Worm (Caenorhabditis elegans) whole organism, L2 larva: ENCODE data around the gene T19D12.2.

ENCODE experiments used
- C34F6.9 ChIP-seq: fragments of 150-350 bp; optimal IDR thresholded peaks from 2 replicates; lab custom pipeline; 2014; ENCODE audit warnings: missing biosample characterization, missing genetic modification characterization
- F13H6.1 ChIP-seq: sonication (generic microtip); optimal IDR thresholded peaks from 2 replicates; lab custom pipeline; 2016; ENCODE audit warnings: missing genetic modification characterization, missing compliant biosample characterization
- Y55F3AM.14 ChIP-seq: fragments of 200-800 bp; sonication (Bioruptor generic); optimal IDR thresholded peaks from 2 replicates; lab custom pipeline; 2018; ENCODE audit warnings: mild to moderate bottlenecking, missing genetic modification characterization, missing compliant biosample characterization
- aly-2 ChIP-seq: fragments of 150-350 bp; optimal IDR thresholded peaks from 2 replicates; lab custom pipeline; 2014; ENCODE audit warnings: missing biosample characterization, missing genetic modification characterization
- blmp-1 ChIP-seq: sonication (generic microtip); optimal IDR thresholded peaks from 2 replicates; lab custom pipeline; 2017; ENCODE audit warnings: missing genetic modification characterization, mild to moderate bottlenecking, missing compliant biosample characterization, antibody characterized with exemption, moderate library complexity; ENCODE audit not compliant: insufficient read depth
- ceh-82 ChIP-seq: fragments of 150-350 bp; optimal IDR thresholded peaks from 2 replicates; lab custom pipeline; 2014; ENCODE audit warnings: missing biosample characterization, missing genetic modification characterization
- crh-2 ChIP-seq: sonication (generic microtip); optimal IDR thresholded peaks from 2 replicates; lab custom pipeline; 2017; ENCODE audit warnings: missing biosample characterization, missing genetic modification characterization
- dmd-4 ChIP-seq: sonication (generic microtip); optimal IDR thresholded peaks from 2 replicates; lab custom pipeline; 2017; ENCODE audit warnings: missing biosample characterization, missing genetic modification characterization
- elt-1 ChIP-seq: fragments of 150-350 bp; optimal IDR thresholded peaks from 2 replicates; lab custom pipeline; 2014; ENCODE audit warnings: missing biosample characterization, missing genetic modification characterization
- elt-3 ChIP-seq: sonication (generic microtip); optimal IDR thresholded peaks from 2 replicates; lab custom pipeline; 2017; ENCODE audit warnings: missing biosample characterization, missing genetic modification characterization
- fos-1 ChIP-seq: fragments of 150-350 bp; optimal IDR thresholded peaks from 2 replicates; lab custom pipeline; 2014; ENCODE audit warnings: missing biosample characterization, missing genetic modification characterization
- gmeb-1 ChIP-seq: fragments of 150-350 bp; optimal IDR thresholded peaks from 2 replicates; lab custom pipeline; 2014; ENCODE audit warnings: missing biosample characterization, missing genetic modification characterization
- lin-13 ChIP-seq: fragments of 150-350 bp; optimal IDR thresholded peaks from 2 replicates; lab custom pipeline; 2014; ENCODE audit warnings: missing biosample characterization, missing genetic modification reagents, missing genetic modification characterization
- lin-39 ChIP-seq: fragments of 150-350 bp; optimal IDR thresholded peaks from 2 replicates; lab custom pipeline; 2014; ENCODE audit warnings: missing biosample characterization, missing genetic modification reagents, missing genetic modification characterization
- lsy-2 ChIP-seq, 2 experiments: fragments of 150-350 bp in 1 of 2; sonication (generic microtip) in 1 of 2; optimal IDR thresholded peaks; 2 replicates each; lab custom pipeline; 2014 to 2017; ENCODE audit warnings: missing biosample characterization in 2 of 2, missing genetic modification characterization in 2 of 2
- mab-5 ChIP-seq: fragments of 150-350 bp; optimal IDR thresholded peaks from 2 replicates; lab custom pipeline; 2014; ENCODE audit warnings: missing biosample characterization, missing genetic modification characterization
- mdl-1 ChIP-seq, 2 experiments: fragments of 150-350 bp in 1 of 2; sonication (generic microtip) in 1 of 2; optimal IDR thresholded peaks; 2 replicates each; lab custom pipeline; 2017; ENCODE audit warnings: missing biosample characterization in 2 of 2, missing genetic modification characterization in 2 of 2
- nhr-129 ChIP-seq: fragments of 150-350 bp; optimal IDR thresholded peaks from 2 replicates; lab custom pipeline; 2014; ENCODE audit warnings: missing biosample characterization, missing genetic modification characterization
- nhr-21 ChIP-seq: fragments of 150-350 bp; optimal IDR thresholded peaks from 2 replicates; lab custom pipeline; 2014; ENCODE audit warnings: missing biosample characterization, missing genetic modification characterization
- nhr-237 ChIP-seq: fragments of 150-350 bp; optimal IDR thresholded peaks from 2 replicates; lab custom pipeline; 2014; ENCODE audit warnings: missing biosample characterization, missing genetic modification characterization
- nhr-6 ChIP-seq: fragments of 150-350 bp; optimal IDR thresholded peaks from 2 replicates; lab custom pipeline; 2014; ENCODE audit warnings: missing biosample characterization, missing genetic modification characterization
- peb-1 ChIP-seq: fragments of 150-350 bp; optimal IDR thresholded peaks from 2 replicates; lab custom pipeline; 2014; ENCODE audit warnings: missing biosample characterization, missing genetic modification characterization
- sem-4 ChIP-seq: fragments of 150-350 bp; optimal IDR thresholded peaks from 2 replicates; lab custom pipeline; 2014; ENCODE audit warnings: missing biosample characterization, missing genetic modification reagents, missing genetic modification characterization
- skn-1 ChIP-seq: sonication (generic microtip); optimal IDR thresholded peaks from 2 replicates; lab custom pipeline; 2017; ENCODE audit warnings: missing biosample characterization, missing genetic modification characterization
- sma-9 ChIP-seq, 2 experiments: fragments of 150-350 bp in 1 of 2; sonication (generic microtip) in 1 of 2; optimal IDR thresholded peaks; 2 replicates each; lab custom pipeline; 2014 to 2016; ENCODE audit warnings: missing genetic modification characterization in 2 of 2, mild to moderate bottlenecking in 1 of 2, missing biosample characterization in 1 of 2, missing compliant biosample characterization in 1 of 2, missing genetic modification reagents in 1 of 2, moderate library complexity in 1 of 2
- unc-55 ChIP-seq: fragments of 150-350 bp; sonication (generic microtip); optimal IDR thresholded peaks from 3 replicates; lab custom pipeline; 2014; ENCODE audit warnings: missing biosample characterization, missing genetic modification reagents, missing genetic modification characterization
- unc-62 ChIP-seq: fragments of 150-350 bp; optimal IDR thresholded peaks from 2 replicates; lab custom pipeline; 2014; ENCODE audit warnings: missing biosample characterization, missing genetic modification reagents, missing genetic modification characterization
- zag-1 ChIP-seq: fragments of 150-350 bp; optimal IDR thresholded peaks from 2 replicates; lab custom pipeline; 2014; ENCODE audit warnings: missing biosample characterization, missing genetic modification characterization
- ztf-1 ChIP-seq: fragments of 200-800 bp; sonication (Bioruptor generic); conservative IDR thresholded peaks from 2 replicates; pipeline ENCODE4 v1.3.6; 2022; ENCODE audit warnings: missing genetic modification characterization, missing compliant biosample characterization
- ztf-11 ChIP-seq: sonication (generic microtip); optimal IDR thresholded peaks from 2 replicates; lab custom pipeline; 2017; ENCODE audit warnings: missing biosample characterization, missing genetic modification characterization

T19D12.2 gene

ce11 chrII:6695388-6695787, 34.3 kb downstream of the T19D12.2 start, which contains the start of gene C18H9.5:
TSS of gene C18H9.5 (minus strand) at chrII:6695566.
- peak; percentile 52 for TF ChIP-seq sma-9 (GFP tag; optimal IDR thresholded peaks at IDR 0.05; lab: Kevin White, UChicago)
- no peak for TF ChIP-seq sma-9 (tag; optimal IDR thresholded peaks at IDR 0.05; lab: Kevin White, UChicago)
- no peak for TF ChIP-seq ztf-11

ce11 chrII:6698784-6699183, 37.6 kb downstream of the T19D12.2 start, which contains the start of gene C18H9.1:
TSS of gene C18H9.1 (plus strand) at chrII:6699084.
- TF ChIP-seq ztf-11 (no peak), aly-2 (no peak), dmd-4 (tag; lab: Kevin White, UChicago) (no peak), mdl-1 (tag; optimal IDR thresholded peaks at IDR 0.05; lab: Kevin White, UChicago) (no peak)

DNA sequence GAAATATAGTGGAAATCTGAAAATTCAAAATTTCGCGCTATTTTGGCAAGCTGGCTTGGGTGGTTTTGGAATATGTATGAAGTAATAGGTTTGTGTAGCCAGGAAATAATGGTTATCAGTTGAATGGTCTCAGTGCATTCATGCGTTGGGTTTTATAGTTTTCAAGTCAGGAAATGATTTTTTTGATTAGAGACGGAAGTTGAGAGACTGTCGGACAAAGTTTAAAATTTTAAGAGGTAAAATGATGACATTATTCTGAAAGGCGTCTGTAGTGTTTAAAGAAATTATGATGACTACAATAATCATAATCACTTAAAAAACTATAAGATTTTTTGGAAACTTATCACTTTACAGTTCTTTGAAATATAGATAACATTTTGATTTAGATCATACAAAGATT, 40.4 kb downstream of the T19D12.2 start, which contains the start of gene C18H9.6:
Gene C18H9.6, minus strand, starts transcription at position 129 of the 400 bp plus-strand sequence.
- TF ChIP-seq skn-1 (tag; lab: Kevin White, UChicago) (peak; percentile 4), sma-9 (GFP tag; optimal IDR thresholded peaks at IDR 0.05; lab: Kevin White, UChicago) (peak; percentile 69), sma-9 (tag; optimal IDR thresholded peaks at IDR 0.05; lab: Kevin White, UChicago) (no peak), ztf-1 (GFP tag; lab: Robert Waterston, UW) (no peak), nhr-6 (tag; lab: Kevin White, UChicago) (no peak), fos-1 (peak; percentile 85), blmp-1 (tag; lab: Kevin White, UChicago) (no peak), crh-2 (tag; lab: Kevin White, UChicago) (peak; percentile 14)

DNA sequence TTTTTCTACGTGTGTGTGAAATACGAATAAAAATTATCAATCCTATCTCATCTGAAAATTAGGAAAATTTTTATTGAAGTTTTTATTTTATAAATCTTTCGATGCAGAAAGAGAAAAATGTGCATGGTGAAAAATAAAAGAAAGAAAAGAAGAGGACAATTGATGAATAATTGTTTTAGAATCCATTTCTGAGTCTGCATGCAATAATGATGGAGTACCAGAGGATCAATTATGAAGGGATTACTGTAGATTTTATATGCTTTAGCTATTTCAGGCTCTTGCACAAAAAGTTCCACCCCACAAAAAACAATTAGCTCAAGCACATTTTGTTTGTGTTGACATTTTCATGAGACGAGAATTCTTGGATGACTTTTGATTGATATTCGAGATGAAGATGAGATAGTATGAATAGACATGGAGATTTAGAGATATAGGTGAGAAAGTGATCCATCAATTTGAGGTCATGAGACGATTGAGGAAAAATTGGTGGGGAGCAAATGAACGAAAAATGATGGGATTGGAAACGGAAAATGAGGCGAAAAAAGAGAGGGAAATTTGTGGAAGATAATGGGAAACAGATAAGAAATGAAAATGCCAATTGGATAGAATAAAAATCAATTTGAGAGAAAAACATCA, 44.6 kb downstream of the T19D12.2 start, which contains the start of gene rpy-1:
Gene rpy-1, minus strand, starts transcription at position 51 of the 636 bp plus-strand sequence.
- TF ChIP-seq lsy-2 (tag; optimal IDR thresholded peaks at IDR 0.05; lab: Kevin White, UChicago): peak in 1 of 2 experiments; percentile 42
- TF ChIP-seq gmeb-1: no peak
- peak; percentile 59 for TF ChIP-seq mab-5 (tag; lab: Kevin White, UChicago)
- no peak for TF ChIP-seq elt-1 (tag; lab: Kevin White, UChicago)
- peak; percentile 79 for TF ChIP-seq unc-55
- peak; percentile 36 for TF ChIP-seq C34F6.9 (tag; lab: Kevin White, UChicago)
- peak; percentile 66 for TF ChIP-seq nhr-129 (tag; lab: Kevin White, UChicago)
- peak; percentile 42 for TF ChIP-seq F13H6.1 (tag; lab: Kevin White, UChicago)

ce11 chrII:6706552-6707091, 45.5 kb downstream of the T19D12.2 start:
- TF ChIP-seq elt-3 (tag; lab: Kevin White, UChicago) (no peak), aly-2 (no peak), nhr-237 (tag; lab: Kevin White, UChicago) (no peak), zag-1 (tag; lab: Kevin White, UChicago) (no peak)

DNA sequence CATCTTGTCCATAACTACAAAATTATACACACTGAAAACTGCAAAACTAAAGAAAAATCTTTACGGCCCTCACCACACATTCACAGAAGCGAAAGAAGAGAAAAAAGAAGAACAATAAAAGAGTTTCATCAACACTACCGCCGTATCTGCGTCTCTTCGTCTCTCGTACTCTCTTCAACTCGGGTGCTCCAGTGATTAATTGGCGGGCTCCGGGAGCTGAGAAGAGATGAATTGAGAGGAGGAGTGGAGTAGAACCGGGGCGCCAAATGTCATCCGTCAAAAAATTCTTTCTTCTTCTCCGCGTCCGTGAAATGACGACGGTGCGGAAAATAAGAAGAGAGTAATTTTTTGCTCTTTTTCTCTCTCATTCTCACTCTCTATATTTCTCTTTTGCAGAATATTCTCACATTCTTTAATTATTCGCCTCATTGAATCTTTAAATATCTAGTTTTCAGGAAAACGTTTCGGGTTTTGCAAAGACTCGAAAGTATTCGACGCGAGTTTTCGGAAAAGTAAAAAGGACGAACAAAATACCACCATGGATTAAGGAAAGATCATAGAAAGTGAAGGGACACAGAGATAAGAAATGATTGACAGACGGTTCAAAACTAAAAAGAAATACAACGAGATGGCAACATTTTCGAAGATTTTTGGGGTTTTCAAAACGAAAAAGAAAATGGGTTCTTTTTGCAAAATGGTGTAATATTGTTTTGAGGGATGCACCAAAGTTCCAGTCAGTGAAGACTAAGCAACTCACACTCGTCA, 46.5 kb downstream of the T19D12.2 start:
- peak; percentile 20 for TF ChIP-seq unc-62 (GFP tag; lab: Kevin White, UChicago)
- TF ChIP-seq nhr-21 (tag; lab: Kevin White, UChicago): no peak
- TF ChIP-seq sma-9 (GFP tag; optimal IDR thresholded peaks at IDR 0.05; lab: Kevin White, UChicago): peak; percentile 44
- no peak for TF ChIP-seq sma-9 (tag; optimal IDR thresholded peaks at IDR 0.05; lab: Kevin White, UChicago)
- TF ChIP-seq lin-13 (GFP tag; lab: Kevin White, UChicago): peak; percentile 43
- TF ChIP-seq lsy-2 (tag; optimal IDR thresholded peaks at IDR 0.05; lab: Kevin White, UChicago): peak in 1 of 2 experiments; percentile 55
- TF ChIP-seq F13H6.1 (tag; lab: Kevin White, UChicago): peak; percentile 77
- TF ChIP-seq ceh-82 (tag; lab: Kevin White, UChicago): no peak
- TF ChIP-seq crh-2 (tag; lab: Kevin White, UChicago): peak; percentile 20
- peak; percentile 88 for TF ChIP-seq mab-5 (tag; lab: Kevin White, UChicago)
- TF ChIP-seq nhr-129 (tag; lab: Kevin White, UChicago): peak; percentile 39
- TF ChIP-seq Y55F3AM.14 (GFP tag; lab: Kevin White, UChicago): peak; percentile 37
- peak; percentile 55 for TF ChIP-seq unc-55
- TF ChIP-seq peb-1 (tag; lab: Kevin White, UChicago): no peak
- peak; percentile 65 for TF ChIP-seq sem-4 (tag; lab: Kevin White, UChicago)
- TF ChIP-seq nhr-237 (tag; lab: Kevin White, UChicago): no peak
- TF ChIP-seq C34F6.9 (tag; lab: Kevin White, UChicago): peak; percentile 49
- TF ChIP-seq lin-39: peak; percentile 86
